Worm (Caenorhabditis elegans) whole organism, L4/young adult: Measurements from ENCODE around the gene C18D11.7.

Experiments used
- dao-5 ChIP-seq: sonication (generic microtip); optimal IDR thresholded peaks from 2 replicates; lab custom pipeline; 2016; ENCODE audit warnings: missing genotype, missing genetic modification characterization, moderate library complexity, missing compliant biosample characterization
- him-1 ChIP-seq: sonication (generic microtip); optimal IDR thresholded peaks from 2 replicates; lab custom pipeline; 2016; ENCODE audit warnings: missing genotype, missing genetic modification reagents, missing genetic modification characterization, missing compliant biosample characterization

ce11 chrIII:11847014-11847413 lies 40.4 kb upstream of the C18D11.7 start:
- TF ChIP-seq him-1 (tag; lab: Kevin White, UChicago) (no peak), dao-5 (tag; lab: Kevin White, UChicago) (no peak)
